Fruit fly (Drosophila melanogaster) whole organism, prepupa: ENCODE measurements around the gene Osi18.

Experiments used
- CG16779 ChIP-seq: fragments of 200-800 bp; sonication (Bioruptor generic); optimal IDR thresholded peaks from 3 replicates; lab custom pipeline; 2017; ENCODE audit warnings: missing biosample characterization, mild to moderate bottlenecking, missing genetic modification characterization
- CG6808 ChIP-seq: fragments of 200-800 bp; sonication (Bioruptor generic); optimal IDR thresholded peaks from 3 replicates; lab custom pipeline; 2017; ENCODE audit warnings: missing biosample characterization, missing genetic modification characterization, mild to moderate bottlenecking, moderate library complexity, missing genetic modification reagents
- Hr39 ChIP-seq: fragments of 200-800 bp; sonication (Bioruptor generic); optimal IDR thresholded peaks from 2 replicates; lab custom pipeline; 2016; ENCODE audit warnings: missing biosample characterization, missing genetic modification characterization
- Lpt ChIP-seq: fragments of 200-800 bp; sonication (Bioruptor generic); optimal IDR thresholded peaks from 3 replicates; lab custom pipeline; 2016; ENCODE audit warnings: missing biosample characterization, missing genetic modification characterization
- Met ChIP-seq: fragments of 200-800 bp; sonication (Bioruptor generic); optimal IDR thresholded peaks from 3 replicates; lab custom pipeline; 2016; ENCODE audit warnings: missing biosample characterization, missing genetic modification characterization
- OdsH ChIP-seq: fragments of 200-800 bp; sonication (Bioruptor generic); optimal IDR thresholded peaks from 3 replicates; lab custom pipeline; 2016; ENCODE audit warnings: missing biosample characterization, missing genetic modification characterization
- fkh ChIP-seq: fragments of 200-800 bp; sonication (Bioruptor generic); optimal IDR thresholded peaks from 3 replicates; lab custom pipeline; 2017; ENCODE audit warnings: missing biosample characterization, mild to moderate bottlenecking, missing genetic modification characterization, moderate library complexity
- topi ChIP-seq: fragments of 200-800 bp; sonication (Bioruptor generic); optimal IDR thresholded peaks from 3 replicates; lab custom pipeline; 2016; ENCODE audit warnings: missing biosample characterization, missing genetic modification characterization

- TF ChIP-seq Lpt (GFP tag; lab: Kevin White, UChicago) (no peak), Hr39 (no peak), OdsH (GFP tag; lab: Kevin White, UChicago) (no peak), CG6808 (GFP tag; lab: Kevin White, UChicago) (no peak), Met (GFP tag; lab: Kevin White, UChicago) (no peak), CG16779 (tag; lab: Kevin White, UChicago) (no peak), fkh (GFP tag; lab: Kevin White, UChicago) (no peak), topi (GFP tag; lab: Kevin White, UChicago) (no peak)
Observed at dm6 chr3R:6377497-6377896, 47.4 kb downstream of the Osi18 start, which contains the start of gene CG42537.
